Worm (Caenorhabditis elegans): ENCODE data around the gene slc-28.2.

Gene slc-28.2

ce11 chrV:3512381-3512780 is 52.4 kb downstream of the slc-28.2 start, which contains the start of gene str-226:
Gene str-226, plus strand, starts transcription at chrV:3512681.
- TF ChIP-seq unc-62 (GFP tag; optimal IDR thresholded peaks at IDR 0.05): no peak

Measured in whole organism, dauer.